Worm (Caenorhabditis elegans) whole organism, L4 larva: Measurements from ENCODE around the gene Y49E10.10.
A peak's percentile ranks its signal among the peaks of the same experiment; 100 is the strongest.

Experiments used
- F10B5.3 ChIP-seq: sonication (generic microtip); optimal IDR thresholded peaks from 2 replicates; lab custom pipeline; 2016; ENCODE audit warnings: mild to moderate bottlenecking, missing genetic modification characterization, missing compliant biosample characterization
- T26A8.4 ChIP-seq: fragments of 200-800 bp; sonication (Bioruptor generic); IDR thresholded peaks from 2 replicates; pipeline ENCODE4 v1.3.6; 2022; ENCODE audit warnings: missing genetic modification characterization, missing compliant biosample characterization
- Y75B8A.6 ChIP-seq: fragments of 200-800 bp; sonication (Bioruptor generic); IDR thresholded peaks from 2 replicates; pipeline ENCODE4 v1.3.6; 2022; ENCODE audit warnings: missing genetic modification reagents, missing genetic modification characterization, missing compliant biosample characterization
- aha-1 ChIP-seq: fragments of 150-350 bp; peaks from one replicate; lab custom pipeline; 2014; ENCODE audit warnings: missing biosample characterization, missing genetic modification characterization
- ama-1 ChIP-seq: fragments of 150-350 bp; optimal IDR thresholded peaks from 2 replicates; lab custom pipeline; 2014; ENCODE audit warnings: inconsistent platforms, mixed read lengths
- arid-1 ChIP-seq: fragments of 200-800 bp; sonication (Bioruptor generic); conservative IDR thresholded peaks from 2 replicates; pipeline ENCODE4 v1.3.6; 2022; ENCODE audit warnings: missing genetic modification reagents, missing genetic modification characterization, missing compliant biosample characterization
- ceh-32 ChIP-seq: sonication (generic microtip); optimal IDR thresholded peaks from 2 replicates; lab custom pipeline; 2016; ENCODE audit warnings: mild to moderate bottlenecking, missing genetic modification characterization, missing compliant biosample characterization; ENCODE audit not compliant: poor library complexity
- ctbp-1 ChIP-seq: fragments of 200-800 bp; sonication (Bioruptor generic); IDR thresholded peaks from 2 replicates; pipeline ENCODE4 v1.3.6; 2022; ENCODE audit warnings: missing genetic modification reagents, missing genetic modification characterization, missing compliant biosample characterization
- daf-16 ChIP-seq, 3 experiments: sonication (generic microtip); optimal IDR thresholded peaks; 2 replicates each; lab custom pipeline; 2016 to 2017; ENCODE audit warnings: missing genetic modification characterization in 3 of 3, missing genetic modification reagents in 3 of 3, mild to moderate bottlenecking in 2 of 3, missing compliant biosample characterization in 2 of 3, missing biosample characterization in 1 of 3, moderate library complexity in 1 of 3
- dmd-6 ChIP-seq: fragments of 200-800 bp; sonication (Bioruptor generic); IDR thresholded peaks from 2 replicates; pipeline ENCODE4 v1.3.6; 2022; ENCODE audit warnings: missing genetic modification reagents, missing genetic modification characterization, missing compliant biosample characterization
- dpl-1 ChIP-seq: fragments of 150-350 bp; optimal IDR thresholded peaks from 2 replicates; lab custom pipeline; 2014; ENCODE audit warnings: missing biosample characterization, missing genetic modification reagents, missing genetic modification characterization
- dve-1 ChIP-seq: sonication (generic microtip); optimal IDR thresholded peaks from 2 replicates; lab custom pipeline; 2017; ENCODE audit warnings: antibody characterized with exemption, mild to moderate bottlenecking, missing genetic modification characterization, missing compliant biosample characterization; ENCODE audit not compliant: insufficient read depth
- egl-43 ChIP-seq: fragments of 200-800 bp; sonication (Bioruptor generic); IDR thresholded peaks from 2 replicates; pipeline ENCODE4 v1.3.6; 2022; ENCODE audit warnings: missing genetic modification reagents, missing genetic modification characterization, missing compliant biosample characterization
- hlh-11 ChIP-seq: fragments of 200-800 bp; sonication (Bioruptor generic); optimal IDR thresholded peaks from 2 replicates; lab custom pipeline; 2018; ENCODE audit warnings: mild to moderate bottlenecking, missing genetic modification characterization, missing compliant biosample characterization
- hlh-30 ChIP-seq: sonication (generic microtip); optimal IDR thresholded peaks from 2 replicates; lab custom pipeline; 2017; ENCODE audit warnings: antibody characterized with exemption, mild to moderate bottlenecking, missing genetic modification characterization, missing compliant biosample characterization; ENCODE audit not compliant: insufficient read depth
- hmg-1.1 ChIP-seq: fragments of 200-800 bp; sonication (Bioruptor generic); IDR thresholded peaks from 2 replicates; pipeline ENCODE4 v1.3.6; 2022; ENCODE audit warnings: missing genetic modification reagents, missing genetic modification characterization, missing compliant biosample characterization
- lin-1 ChIP-seq: fragments of 200-800 bp; sonication (Bioruptor generic); IDR thresholded peaks from 2 replicates; pipeline ENCODE4 v1.3.6; 2022; ENCODE audit warnings: missing genetic modification reagents, missing genetic modification characterization, missing compliant biosample characterization
- lin-13 ChIP-seq: fragments of 150-350 bp; optimal IDR thresholded peaks from 2 replicates; lab custom pipeline; 2014; ENCODE audit warnings: missing biosample characterization, missing genetic modification reagents, missing genetic modification characterization
- lin-38 ChIP-seq: fragments of 200-800 bp; sonication (Bioruptor generic); IDR thresholded peaks from 2 replicates; pipeline ENCODE4 v1.3.6; 2022; ENCODE audit warnings: missing genetic modification reagents, missing genetic modification characterization, missing compliant biosample characterization
- lsy-2 ChIP-seq, 2 experiments: fragments of 150-350 bp in 1 of 2; sonication (generic microtip) in 1 of 2; optimal IDR thresholded peaks; 2 replicates each; lab custom pipeline; 2014 to 2017; ENCODE audit warnings: missing biosample characterization in 2 of 2, missing genetic modification characterization in 2 of 2
- madf-5 ChIP-seq, 2 experiments: fragments of 200-800 bp; sonication (Bioruptor generic); IDR thresholded peaks; 2 replicates each; pipeline ENCODE4 v1.3.6; 2022; ENCODE audit warnings: missing compliant biosample characterization in 2 of 2, missing genetic modification characterization in 2 of 2
- mdl-1 ChIP-seq, 2 experiments: fragments of 150-350 bp in 1 of 2; sonication (generic microtip) in 1 of 2; optimal IDR thresholded peaks; 2 replicates each; lab custom pipeline; 2014 to 2017; ENCODE audit warnings: missing biosample characterization in 2 of 2, missing genetic modification characterization in 2 of 2
- mdt-29 ChIP-seq: fragments of 200-800 bp; sonication (Bioruptor generic); IDR thresholded peaks from 2 replicates; pipeline ENCODE4 v1.3.6; 2022; ENCODE audit warnings: missing genetic modification reagents, missing genetic modification characterization, missing compliant biosample characterization
- mep-1 ChIP-seq: fragments of 150-350 bp; sonication (generic microtip); optimal IDR thresholded peaks from 3 replicates; lab custom pipeline; 2014; ENCODE audit warnings: missing biosample characterization, missing genetic modification characterization
- mes-2 ChIP-seq: sonication (generic microtip); optimal IDR thresholded peaks from 2 replicates; lab custom pipeline; 2016; ENCODE audit warnings: missing genotype, mild to moderate bottlenecking, missing genetic modification characterization, missing compliant biosample characterization; ENCODE audit not compliant: poor library complexity, severe bottlenecking
- mxl-3 ChIP-seq: fragments of 200-800 bp; sonication (Bioruptor generic); optimal IDR thresholded peaks from 2 replicates; lab custom pipeline; 2018; ENCODE audit warnings: mild to moderate bottlenecking, missing genetic modification characterization, missing compliant biosample characterization
- nhr-102 ChIP-seq: sonication (generic microtip); optimal IDR thresholded peaks from 2 replicates; lab custom pipeline; 2016; ENCODE audit warnings: mild to moderate bottlenecking, missing genetic modification characterization, moderate library complexity, missing compliant biosample characterization
- nhr-11 ChIP-seq: fragments of 150-350 bp; optimal IDR thresholded peaks from 2 replicates; lab custom pipeline; 2014; ENCODE audit warnings: missing biosample characterization, missing genetic modification characterization
- nhr-76 ChIP-seq: fragments of 150-350 bp; optimal IDR thresholded peaks from 2 replicates; lab custom pipeline; 2014; ENCODE audit warnings: missing biosample characterization, missing genetic modification characterization
- php-3 ChIP-seq: fragments of 200-800 bp; sonication (Bioruptor generic); IDR thresholded peaks from 2 replicates; pipeline ENCODE4 v1.3.6; 2022; ENCODE audit warnings: missing genetic modification reagents, missing genetic modification characterization, missing compliant biosample characterization
- rbr-2 ChIP-seq: sonication (generic microtip); optimal IDR thresholded peaks from 2 replicates; lab custom pipeline; 2016; ENCODE audit warnings: missing genotype, missing genetic modification characterization, missing compliant biosample characterization
- snpc-1.2 ChIP-seq: fragments of 200-800 bp; sonication (Bioruptor generic); IDR thresholded peaks from 2 replicates; pipeline ENCODE4 v1.3.6; 2022; ENCODE audit warnings: missing genetic modification reagents, missing genetic modification characterization, missing compliant biosample characterization
- snpc-4 ChIP-seq: fragments of 150-350 bp; optimal IDR thresholded peaks from 2 replicates; lab custom pipeline; 2014; ENCODE audit warnings: missing biosample characterization, missing genetic modification characterization
- spr-1 ChIP-seq: sonication (generic microtip); optimal IDR thresholded peaks from 2 replicates; lab custom pipeline; 2016; ENCODE audit warnings: mild to moderate bottlenecking, missing genetic modification characterization, missing compliant biosample characterization
- unc-130 ChIP-seq: sonication (generic microtip); optimal IDR thresholded peaks from 2 replicates; lab custom pipeline; 2016; ENCODE audit warnings: missing genetic modification reagents, missing genetic modification characterization, missing compliant biosample characterization
- unc-62 ChIP-seq, 3 experiments: fragments of 150-350 bp in 1 of 3; sonication (generic microtip); optimal IDR thresholded peaks in 2 of 3; peaks in 1 of 3; 1 replicate in 1 of 3; 2 replicates in 2 of 3; lab custom pipeline; 2014 to 2017; ENCODE audit warnings: missing biosample characterization in 3 of 3, missing genetic modification characterization in 3 of 3, missing genetic modification reagents in 3 of 3, missing genotype in 1 of 3
- vab-7 ChIP-seq: fragments of 200-800 bp; sonication (Bioruptor generic); IDR thresholded peaks from 2 replicates; pipeline ENCODE4 v1.3.6; 2022; ENCODE audit warnings: missing genetic modification reagents, missing genetic modification characterization, missing compliant biosample characterization
- zip-11 ChIP-seq: fragments of 200-800 bp; sonication (Bioruptor generic); IDR thresholded peaks from 2 replicates; pipeline ENCODE4 v1.3.6; 2022; ENCODE audit warnings: missing genetic modification characterization, missing compliant biosample characterization

The Y49E10.10 gene

DNA sequence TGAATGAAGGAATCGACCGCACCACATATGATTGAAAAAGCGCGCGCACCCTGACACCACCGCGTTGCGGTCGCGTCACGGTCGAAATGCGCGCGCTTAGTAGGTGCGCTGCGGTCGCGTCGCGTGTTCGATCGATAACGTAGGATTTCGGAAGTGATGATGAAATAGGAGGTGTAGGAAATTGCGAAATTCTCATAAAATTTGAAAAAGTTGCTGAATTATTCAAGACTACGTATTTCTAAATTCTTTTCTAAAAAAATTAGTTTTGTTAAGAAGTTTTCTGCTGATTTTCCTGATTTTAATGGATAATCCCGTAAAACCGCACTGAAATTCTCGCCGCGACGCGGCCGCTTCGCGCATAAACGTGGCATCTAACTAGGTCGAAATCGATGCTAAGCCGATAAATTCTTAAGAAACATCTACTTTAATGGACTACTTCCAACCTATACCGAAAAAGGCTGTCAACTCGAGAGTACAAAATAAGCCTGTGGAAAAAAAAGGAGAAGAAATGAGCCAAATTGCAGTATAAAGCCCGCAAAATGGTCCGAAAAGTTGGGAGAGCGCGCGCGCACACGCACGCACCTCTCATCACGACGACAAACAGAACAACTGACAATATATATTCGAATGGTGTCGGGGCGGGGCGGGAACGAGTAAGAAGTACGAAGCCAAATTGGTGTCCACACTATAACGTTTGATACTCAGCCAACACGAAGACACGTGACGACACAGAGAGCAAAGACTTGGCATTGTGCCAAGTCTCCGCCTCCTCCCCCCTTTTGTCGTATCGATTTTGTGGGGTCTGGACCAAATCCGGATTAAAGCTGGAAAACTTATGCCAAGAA, 26.6 kb upstream of the Y49E10.10 start, which contains the start of gene his-72:
Gene his-72 (minus strand): TSS at position 589 of the 845 bp plus-strand sequence.
- TF ChIP-seq egl-43 (GFP tag; lab: Robert Waterston, UW) (peak; percentile 64; the same call in 1 of the 2 replicates), T26A8.4 (peak; percentile 40; the same call in 1 of the 2 replicates), aha-1 (peak; percentile 81), dve-1 (tag; lab: Kevin White, UChicago) (peak; percentile 52), arid-1 (0 out of 2 replicates have a peak, but pooled peaks have one; percentile 2), hlh-30 (peak; percentile 58), mes-2 (tag; lab: Kevin White, UChicago) (peak; percentile 53), snpc-1.2 (GFP tag; lab: Robert Waterston, UW) (0 out of 2 replicates have a peak, but pooled peaks have one; percentile 21), nhr-11 (tag; lab: Kevin White, UChicago) (peak; percentile 21), nhr-76 (no peak), snpc-4 (tag; lab: Kevin White, UChicago) (no peak), lin-1 (GFP tag; lab: Robert Waterston, UW) (no peak), lin-13 (peak; percentile 20), rbr-2 (peak; percentile 27), dpl-1 (peak; percentile 21), ceh-32 (no peak), hmg-1.1 (GFP tag; lab: Robert Waterston, UW) (peak; percentile 46; the same call in 1 of the 2 replicates), unc-62 (GFP tag; optimal IDR thresholded peaks at IDR 0.05 in 1 of 2; lab: Kevin White, UChicago) (peak in 1 of 2 experiments; percentile 34), unc-62 (tag; optimal IDR thresholded peaks at IDR 0.05; lab: Kevin White, UChicago) (no peak), ama-1 (lab: Kevin White, UChicago) (peak; percentile 89), madf-5 (GFP tag; IDR thresholded peaks at IDR 0.05; lab: Robert Waterston, UW) (no peak), mdt-29 (GFP tag; lab: Robert Waterston, UW) (0 out of 2 replicates have a peak, but pooled peaks have one; percentile 19), mdl-1 (tag; optimal IDR thresholded peaks at IDR 0.05; lab: Kevin White, UChicago) (peak; percentile 5 to 6), lin-38 (GFP tag; lab: Robert Waterston, UW) (peak; percentile 54), dmd-6 (GFP tag; lab: Robert Waterston, UW) (peak; percentile 44; the same call in 1 of the 2 replicates), F10B5.3 (tag; lab: Kevin White, UChicago) (no peak), daf-16 (GFP tag; optimal IDR thresholded peaks at IDR 0.05; lab: Kevin White, UChicago) (no peak), daf-16 (tag; optimal IDR thresholded peaks at IDR 0.05; lab: Kevin White, UChicago) (no peak), lsy-2 (tag; optimal IDR thresholded peaks at IDR 0.05; lab: Kevin White, UChicago) (peak in 1 of 2 experiments; percentile 59), mxl-3 (peak; percentile 40), mep-1 (tag; lab: Kevin White, UChicago) (peak; percentile 80), hlh-11 (peak; percentile 33), ctbp-1 (0 out of 2 replicates have a peak, but pooled peaks have one; percentile 15), nhr-102 (no peak), Y75B8A.6 (0 out of 2 replicates have a peak, but pooled peaks have one; percentile 5)
- TF ChIP-seq, all 104 proteins: peak for 25

DNA sequence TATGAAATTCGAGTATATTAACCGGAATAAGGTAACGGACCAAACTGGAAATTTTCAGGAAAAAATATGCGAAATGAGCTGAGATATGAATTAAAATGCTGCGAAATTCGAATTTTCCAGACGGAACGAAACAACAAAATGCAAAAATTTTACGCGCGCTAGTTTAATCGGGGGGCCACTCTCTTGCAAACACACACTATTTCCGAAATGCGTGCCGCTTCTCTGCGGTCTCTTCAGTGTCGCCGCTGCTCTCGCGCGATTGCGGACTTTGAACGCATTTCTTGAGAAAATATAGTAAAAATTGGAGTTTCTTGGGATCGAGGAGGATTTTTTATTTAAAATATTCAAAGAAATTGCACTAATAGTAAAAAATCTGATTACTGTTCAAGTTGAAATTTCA, 25.8 kb upstream of the Y49E10.10 start:
- peak; percentile 37; the same call in 1 of the 2 replicates for TF ChIP-seq lin-38 (GFP tag; lab: Robert Waterston, UW)
- TF ChIP-seq mdt-29 (GFP tag; lab: Robert Waterston, UW): no peak
- peak; percentile 67 for TF ChIP-seq mes-2 (tag; lab: Kevin White, UChicago)
- peak; percentile 32 for TF ChIP-seq hlh-30
- 0 out of 2 replicates have a peak, but pooled peaks have one; percentile 39 for TF ChIP-seq php-3 (GFP tag; lab: Robert Waterston, UW)
- TF ChIP-seq unc-130 (GFP tag; lab: Kevin White, UChicago): no peak
- TF ChIP-seq vab-7: no peak
- TF ChIP-seq aha-1: peak; percentile 94
- TF ChIP-seq arid-1: peak; percentile 52; the same call in 1 of the 2 replicates
- TF ChIP-seq mdl-1 (tag; optimal IDR thresholded peaks at IDR 0.05; lab: Kevin White, UChicago): peak in 1 of 2 experiments; percentile 9
- TF ChIP-seq dpl-1: peak; percentile 39
- peak in 1 of 2 experiments; percentile 56 for TF ChIP-seq unc-62 (GFP tag; optimal IDR thresholded peaks at IDR 0.05 in 1 of 2; lab: Kevin White, UChicago)
- TF ChIP-seq unc-62 (tag; optimal IDR thresholded peaks at IDR 0.05; lab: Kevin White, UChicago): no peak
- TF ChIP-seq spr-1 (tag; lab: Kevin White, UChicago): peak; percentile 6
- TF ChIP-seq hmg-1.1 (GFP tag; lab: Robert Waterston, UW): peak; percentile 62; the same call in 1 of the 2 replicates
- no peak for TF ChIP-seq zip-11 (GFP tag; lab: Robert Waterston, UW)
